Fruit fly (Drosophila melanogaster) whole organism, embryonic: Measurements from ENCODE around the gene CG6028.

Source experiments
- ATbp ChIP-seq: fragments of 200-800 bp; sonication (Bioruptor generic); optimal IDR thresholded peaks from 2 replicates; lab custom pipeline; 2017; ENCODE audit warnings: missing biosample characterization, mild to moderate bottlenecking, missing genetic modification characterization, missing genetic modification reagents
- Aef1 ChIP-seq: fragments of 200-800 bp; sonication (Bioruptor generic); IDR thresholded peaks from 3 replicates; pipeline ENCODE4 v1.3.6; 2022; ENCODE audit warnings: missing biosample characterization, missing genetic modification characterization
- Antp ChIP-seq: fragments of 200-800 bp; sonication (Bioruptor generic); optimal IDR thresholded peaks from 3 replicates; lab custom pipeline; 2016; ENCODE audit warnings: missing biosample characterization, missing genetic modification characterization
- Awh ChIP-seq: fragments of 200-800 bp; sonication (Bioruptor generic); IDR thresholded peaks from 2 replicates; pipeline ENCODE4, ENCODE4 v1.3.6; 2022; ENCODE audit warnings: missing biosample characterization, missing genetic modification characterization
- CG10565 ChIP-seq: fragments of 200-800 bp; sonication (Bioruptor generic); optimal IDR thresholded peaks from 3 replicates; lab custom pipeline; 2016; ENCODE audit warnings: missing biosample characterization, mild to moderate bottlenecking, missing genetic modification characterization
- CG11696 ChIP-seq: fragments of 200-800 bp; sonication (Bioruptor generic); IDR thresholded peaks from 2 replicates; pipeline ENCODE4 v1.3.6; 2022; ENCODE audit warnings: missing biosample characterization, missing genetic modification characterization
- CG13296 ChIP-seq: fragments of 200-800 bp; sonication (Bioruptor generic); optimal IDR thresholded peaks from 3 replicates; lab custom pipeline; 2018; ENCODE audit warnings: missing biosample characterization, mild to moderate bottlenecking, missing genetic modification characterization
- CG14667 ChIP-seq: fragments of 200-800 bp; sonication (Bioruptor generic); IDR thresholded peaks from 2 replicates; pipeline ENCODE4 v1.3.6; 2022; ENCODE audit warnings: missing biosample characterization, missing genetic modification characterization
- CG16815 ChIP-seq: fragments of 200-800 bp; sonication (Bioruptor generic); optimal IDR thresholded peaks from 3 replicates; lab custom pipeline; 2017; ENCODE audit warnings: missing biosample characterization, mild to moderate bottlenecking, missing genetic modification characterization
- CG17568 ChIP-seq: fragments of 200-800 bp; sonication (Bioruptor generic); optimal IDR thresholded peaks from 2 replicates; lab custom pipeline; 2018; ENCODE audit warnings: missing biosample characterization, mild to moderate bottlenecking, missing genetic modification characterization, moderate library complexity
- CG18476 ChIP-seq: fragments of 200-800 bp; sonication (Bioruptor generic); optimal IDR thresholded peaks from 2 replicates; lab custom pipeline; 2016; ENCODE audit warnings: missing biosample characterization, mild to moderate bottlenecking, missing genetic modification characterization
- CG31441 ChIP-seq: fragments of 200-800 bp; sonication (Bioruptor generic); IDR thresholded peaks from 2 replicates; pipeline ENCODE4 v1.3.6; 2022; ENCODE audit warnings: missing biosample characterization, missing genetic modification characterization
- CG34224 ChIP-seq: fragments of 200-800 bp; sonication (Bioruptor generic); IDR thresholded peaks from 3 replicates; pipeline ENCODE4 v1.3.6; 2022; ENCODE audit warnings: missing biosample characterization, missing genetic modification characterization; ENCODE audit not compliant: partially characterized antibody
- CG4282 ChIP-seq: fragments of 200-800 bp; sonication (Bioruptor generic); optimal IDR thresholded peaks from 2 replicates; lab custom pipeline; 2016; ENCODE audit warnings: missing biosample characterization, missing genetic modification characterization
- CG4360 ChIP-seq: fragments of 200-800 bp; sonication (Bioruptor generic); IDR thresholded peaks from 2 replicates; pipeline ENCODE4 v1.3.6; 2022; ENCODE audit warnings: missing biosample characterization, missing genetic modification characterization
- CG6654 ChIP-seq: fragments of 200-800 bp; sonication (Bioruptor generic); optimal IDR thresholded peaks from 2 replicates; lab custom pipeline; 2017; ENCODE audit warnings: missing biosample characterization, mild to moderate bottlenecking, missing genetic modification characterization
- CG6854 ChIP-seq: fragments of 200-800 bp; sonication (Bioruptor generic); optimal IDR thresholded peaks from 3 replicates; lab custom pipeline; 2017; ENCODE audit warnings: missing biosample characterization, mild to moderate bottlenecking, missing genetic modification characterization
- CG7271 ChIP-seq: fragments of 200-800 bp; sonication (Bioruptor generic); optimal IDR thresholded peaks from 2 replicates; lab custom pipeline; 2018; ENCODE audit warnings: missing biosample characterization, mild to moderate bottlenecking, missing genetic modification characterization, moderate library complexity
- CG7963 ChIP-seq: fragments of 200-800 bp; sonication (Bioruptor generic); IDR thresholded peaks from 3 replicates; pipeline ENCODE4 v1.3.6; 2022; ENCODE audit warnings: missing biosample characterization, missing genetic modification characterization; ENCODE audit not compliant: partially characterized antibody
- CG9609 ChIP-seq: fragments of 200-800 bp; sonication (Bioruptor generic); optimal IDR thresholded peaks from 3 replicates; lab custom pipeline; 2016; ENCODE audit warnings: missing biosample characterization, missing genetic modification characterization
- CG9932 ChIP-seq: fragments of 200-800 bp; sonication (Bioruptor generic); IDR thresholded peaks from 2 replicates; pipeline ENCODE4 v1.3.6; 2022; ENCODE audit warnings: missing biosample characterization, missing genetic modification characterization
- Chrac-16 ChIP-seq: fragments of 200-800 bp; sonication (Bioruptor generic); optimal IDR thresholded peaks from 3 replicates; lab custom pipeline; 2016; ENCODE audit warnings: missing biosample characterization, missing genetic modification characterization
- Doc3 ChIP-seq: fragments of 200-800 bp; sonication (Bioruptor generic); IDR thresholded peaks from 3 replicates; pipeline ENCODE4 v1.3.6; 2022; ENCODE audit warnings: missing biosample characterization, missing genetic modification characterization; ENCODE audit not compliant: partially characterized antibody
- Eip74EF ChIP-seq, 2 experiments: fragments of 200-800 bp in 1 of 2; fragments of >200 bp in 1 of 2; sonication (Bioruptor generic) in 1 of 2; optimal IDR thresholded peaks; 2 replicates each; lab custom pipeline; 2017 to 2019; ENCODE audit warnings: missing biosample characterization in 2 of 2, missing genetic modification characterization in 2 of 2, mild to moderate bottlenecking in 1 of 2, moderate library complexity in 1 of 2
- H15 ChIP-seq: fragments of 200-800 bp; sonication (Bioruptor generic); IDR thresholded peaks from 3 replicates; pipeline ENCODE4 v1.3.6; 2022; ENCODE audit warnings: missing biosample characterization, missing genetic modification characterization
- NK7.1 ChIP-seq: fragments of 200-800 bp; sonication (Bioruptor generic); optimal IDR thresholded peaks from 3 replicates; lab custom pipeline; 2016; ENCODE audit warnings: missing biosample characterization, missing genetic modification characterization
- NfI ChIP-seq: fragments of 200-800 bp; sonication (Bioruptor generic); optimal IDR thresholded peaks from 3 replicates; lab custom pipeline; 2018; ENCODE audit warnings: missing biosample characterization, mild to moderate bottlenecking, missing genetic modification characterization, moderate library complexity
- PHDP ChIP-seq: fragments of 200-800 bp; sonication (Bioruptor generic); optimal IDR thresholded peaks from 3 replicates; lab custom pipeline; 2018; ENCODE audit warnings: missing biosample characterization, mild to moderate bottlenecking, missing genetic modification characterization, moderate library complexity
- Poxn ChIP-seq: fragments of 200-800 bp; sonication (Bioruptor generic); IDR thresholded peaks from 2 replicates; pipeline ENCODE4 v1.3.6; 2022; ENCODE audit warnings: missing biosample characterization, missing genetic modification characterization
- Xbp1 ChIP-seq: fragments of 200-800 bp; sonication (Bioruptor generic); optimal IDR thresholded peaks from 3 replicates; lab custom pipeline; 2016; ENCODE audit warnings: missing biosample characterization, mild to moderate bottlenecking, missing genetic modification characterization
- YL-1 ChIP-seq: fragments of 200-800 bp; sonication (Bioruptor generic); optimal IDR thresholded peaks from 3 replicates; lab custom pipeline; 2017; ENCODE audit warnings: missing biosample characterization, mild to moderate bottlenecking, missing genetic modification characterization
- ash1 ChIP-seq: fragments of 200-800 bp; sonication (Bioruptor generic); optimal IDR thresholded peaks from 2 replicates; lab custom pipeline; 2018; ENCODE audit warnings: missing biosample characterization, mild to moderate bottlenecking, missing genetic modification characterization
- bcd ChIP-seq: fragments of 200-800 bp; sonication (Bioruptor generic); optimal IDR thresholded peaks from 2 replicates; lab custom pipeline; 2017; ENCODE audit warnings: missing biosample characterization, mild to moderate bottlenecking, missing genetic modification characterization
- chinmo ChIP-seq: fragments of 200-800 bp; sonication (Bioruptor generic); IDR thresholded peaks from 4 replicates; pipeline ENCODE4 v1.3.6; 2022; ENCODE audit warnings: missing biosample characterization, missing genetic modification characterization; ENCODE audit not compliant: partially characterized antibody
- ci ChIP-seq: fragments of 200-800 bp; sonication (Bioruptor generic); IDR thresholded peaks from 3 replicates; pipeline ENCODE4 v1.3.6; 2022; ENCODE audit warnings: missing biosample characterization, missing genetic modification characterization
- dati ChIP-seq: fragments of 200-800 bp; sonication (Bioruptor generic); IDR thresholded peaks from 2 replicates; pipeline ENCODE4 v1.3.6; 2022; ENCODE audit warnings: missing biosample characterization, missing genetic modification characterization
- dmrt11E ChIP-seq: fragments of 200-800 bp; sonication (Bioruptor generic); optimal IDR thresholded peaks from 3 replicates; lab custom pipeline; 2018; ENCODE audit warnings: missing biosample characterization, mild to moderate bottlenecking, missing genetic modification characterization, moderate library complexity
- fd64A ChIP-seq: fragments of 200-800 bp; sonication (Bioruptor generic); optimal IDR thresholded peaks from 3 replicates; lab custom pipeline; 2018; ENCODE audit warnings: missing biosample characterization, mild to moderate bottlenecking, missing genetic modification characterization
- gcm2 ChIP-seq: fragments of 200-800 bp; sonication (Bioruptor generic); optimal IDR thresholded peaks from 2 replicates; lab custom pipeline; 2016; ENCODE audit warnings: missing biosample characterization, missing genetic modification characterization
- ham ChIP-seq: fragments of 200-800 bp; sonication (Bioruptor generic); IDR thresholded peaks from 2 replicates; pipeline ENCODE4 v1.3.6; 2022; ENCODE audit warnings: missing biosample characterization, missing genetic modification characterization
- kah ChIP-seq: fragments of 200-800 bp; sonication (Bioruptor generic); optimal IDR thresholded peaks from 2 replicates; lab custom pipeline; 2018; ENCODE audit warnings: missing biosample characterization, mild to moderate bottlenecking, missing genetic modification characterization
- kni ChIP-seq: fragments of 200-800 bp; sonication (Bioruptor generic); optimal IDR thresholded peaks from 3 replicates; lab custom pipeline; 2017; ENCODE audit warnings: mild to moderate bottlenecking, missing biosample characterization, missing genetic modification reagents, missing genetic modification characterization
- lbe ChIP-seq: fragments of 200-800 bp; sonication (Bioruptor generic); optimal IDR thresholded peaks from 2 replicates; lab custom pipeline; 2016; ENCODE audit warnings: missing biosample characterization, mild to moderate bottlenecking, missing genetic modification characterization
- lmd ChIP-seq: fragments of 200-800 bp; sonication (Bioruptor generic); IDR thresholded peaks from 2 replicates; pipeline ENCODE4 v1.3.6; 2022; ENCODE audit warnings: missing biosample characterization, missing genetic modification characterization
- lov ChIP-seq, 2 experiments: fragments of 200-800 bp in 1 of 2; fragments of >200 bp in 1 of 2; sonication (Bioruptor generic) in 1 of 2; IDR thresholded peaks in 1 of 2; optimal IDR thresholded peaks in 1 of 2; 2 replicates in 1 of 2; 3 replicates in 1 of 2; pipeline versions ENCODE4 v1.3.6 to Lab custom; 2017 to 2022; ENCODE audit warnings: missing biosample characterization in 1 of 2, missing genetic modification characterization in 1 of 2
- luna ChIP-seq: fragments of 200-800 bp; sonication (Bioruptor generic); optimal IDR thresholded peaks from 2 replicates; lab custom pipeline; 2016; ENCODE audit warnings: missing biosample characterization, missing genetic modification characterization
- peb ChIP-seq: fragments of 200-800 bp; sonication (Bioruptor generic); IDR thresholded peaks from 2 replicates; pipeline ENCODE4 v1.3.6; 2022; ENCODE audit warnings: missing biosample characterization, missing genetic modification characterization
- sens ChIP-seq: fragments of 200-800 bp; sonication (Bioruptor generic); peaks from one replicate; lab custom pipeline; 2016; ENCODE audit warnings: missing biosample characterization, missing genetic modification characterization
- sug ChIP-seq: fragments of 200-800 bp; optimal IDR thresholded peaks from 2 replicates; lab custom pipeline; 2019; ENCODE audit warnings: missing biosample characterization, mild to moderate bottlenecking, missing genetic modification characterization, moderate library complexity
- toy ChIP-seq: fragments of 200-800 bp; sonication (Bioruptor generic); IDR thresholded peaks from 2 replicates; pipeline ENCODE4 v1.3.6; 2022; ENCODE audit warnings: missing biosample characterization, missing genetic modification characterization
- trem ChIP-seq: fragments of 200-800 bp; optimal IDR thresholded peaks from 3 replicates; lab custom pipeline; 2019; ENCODE audit warnings: missing biosample characterization, mild to moderate bottlenecking, missing genetic modification characterization, moderate library complexity

The CG6028 gene

dm6 chr3R:22039480-22039879 lies 14.2 kb upstream of the CG6028 start (continued):
- no peak for TF ChIP-seq kah
- peak; percentile 54 for TF ChIP-seq CG4360 (GFP tag; lab: Robert Waterston, UW)
- TF ChIP-seq Doc3 (GFP tag; lab: Robert Waterston, UW) = no peak
- no peak for TF ChIP-seq CG7963 (GFP tag; lab: Robert Waterston, UW)
- TF ChIP-seq CG14667 (GFP tag; lab: Robert Waterston, UW) = peak; percentile 36; the same call in 1 of the 2 replicates
- TF ChIP-seq bcd (GFP tag; lab: Kevin White, UChicago) = peak; percentile 39
- TF ChIP-seq ham (GFP tag; lab: Robert Waterston, UW) = no peak
- peak; percentile 72 for TF ChIP-seq Awh (GFP tag; lab: Robert Waterston, UW)
- no peak for TF ChIP-seq Poxn (GFP tag; lab: Robert Waterston, UW)
- no peak for TF ChIP-seq luna (GFP tag; lab: Kevin White, UChicago)
- TF ChIP-seq CG9932 = no peak
- peak; percentile 60; the same call in 2 of the 3 replicates for TF ChIP-seq H15 (GFP tag; lab: Robert Waterston, UW)
- no peak for TF ChIP-seq CG34224 (GFP tag; lab: Robert Waterston, UW)
- no peak for TF ChIP-seq trem (tag; lab: Kevin White, UChicago)
- TF ChIP-seq lmd (GFP tag; lab: Robert Waterston, UW) = peak; percentile 57
- TF ChIP-seq CG18476 (GFP tag; lab: Kevin White, UChicago) = peak; percentile 18
- TF ChIP-seq NK7.1 (GFP tag; lab: Kevin White, UChicago) = no peak
- TF ChIP-seq Antp (GFP tag; lab: Kevin White, UChicago) = peak; percentile 29
- TF ChIP-seq PHDP (tag; lab: Kevin White, UChicago) = no peak
- TF ChIP-seq chinmo (GFP tag; lab: Robert Waterston, UW) = no peak
- TF ChIP-seq toy (GFP tag; lab: Robert Waterston, UW) = no peak
- no peak for TF ChIP-seq sug (tag; lab: Kevin White, UChicago)
- no peak for TF ChIP-seq CG13296 (GFP tag; lab: Kevin White, UChicago)
- no peak for TF ChIP-seq dati
- TF ChIP-seq lov (optimal IDR thresholded peaks at IDR 0.05; lab: Kevin White, UChicago) = no peak
- peak; percentile 82; the same call in 2 of the 3 replicates for TF ChIP-seq lov (GFP tag; IDR thresholded peaks at IDR 0.05; lab: Robert Waterston, UW)
- no peak for TF ChIP-seq kni
- no peak for TF ChIP-seq CG31441 (GFP tag; lab: Robert Waterston, UW)
- no peak for TF ChIP-seq CG7271 (tag; lab: Kevin White, UChicago)
- TF ChIP-seq Chrac-16 = peak; percentile 17
- no peak for TF ChIP-seq CG17568 (GFP tag; lab: Kevin White, UChicago)
- TF ChIP-seq Xbp1 (GFP tag; lab: Kevin White, UChicago) = peak; percentile 61
- no peak for TF ChIP-seq CG16815 (GFP tag; lab: Kevin White, UChicago)
- no peak for TF ChIP-seq CG9609 (GFP tag; lab: Kevin White, UChicago)
- 0 out of 2 replicates have a peak, but pooled peaks have one; percentile 27 for TF ChIP-seq peb
- no peak for TF ChIP-seq YL-1
- no peak for TF ChIP-seq Eip74EF (GFP tag; optimal IDR thresholded peaks at IDR 0.05; lab: Kevin White, UChicago)
- TF ChIP-seq ash1 (GFP tag; lab: Kevin White, UChicago) = no peak
- TF ChIP-seq ci (GFP tag; lab: Robert Waterston, UW) = peak; percentile 89
- TF ChIP-seq Aef1 (GFP tag; lab: Robert Waterston, UW) = no peak; the same call in 2 of the 3 replicates
- TF ChIP-seq CG11696 (GFP tag; lab: Robert Waterston, UW) = no peak
- no peak for TF ChIP-seq CG6654 (GFP tag; lab: Kevin White, UChicago)
- peak; percentile 11 for TF ChIP-seq dmrt11E (tag; lab: Kevin White, UChicago)
- TF ChIP-seq fd64A (GFP tag; lab: Kevin White, UChicago) = peak; percentile 5
- no peak for TF ChIP-seq lbe (GFP tag; lab: Kevin White, UChicago)
- TF ChIP-seq CG4282 (GFP tag; lab: Kevin White, UChicago) = no peak
- TF ChIP-seq CG10565 (GFP tag; lab: Kevin White, UChicago) = no peak
- TF ChIP-seq CG6854 (GFP tag; lab: Kevin White, UChicago) = no peak
- TF ChIP-seq gcm2 (GFP tag; lab: Kevin White, UChicago) = no peak
- TF ChIP-seq ATbp (GFP tag; lab: Kevin White, UChicago) = peak; percentile 58
- peak; percentile 93 for TF ChIP-seq sens (GFP tag; lab: Kevin White, UChicago)
- TF ChIP-seq NfI = no peak
